Worm (Caenorhabditis elegans) whole organism, young adult: Measurements from ENCODE around the gene EGAP9.3.

Experiments
- B0019.2 ChIP-seq: fragments of 200-800 bp; sonication (Bioruptor generic); conservative IDR thresholded peaks from 2 replicates; pipeline ENCODE4 v1.3.6; 2022; ENCODE audit warnings: missing genetic modification reagents, missing genetic modification characterization, missing compliant biosample characterization
- B0035.1 ChIP-seq: sonication (generic microtip); optimal IDR thresholded peaks from 2 replicates; lab custom pipeline; 2016; ENCODE audit warnings: missing genetic modification characterization, mild to moderate bottlenecking, missing compliant biosample characterization, missing genotype, missing genetic modification reagents
- F22D6.2 ChIP-seq: sonication (generic microtip); optimal IDR thresholded peaks from 2 replicates; lab custom pipeline; 2016; ENCODE audit warnings: mild to moderate bottlenecking, missing genetic modification characterization, missing compliant biosample characterization
- F23B12.7 ChIP-seq: sonication (generic microtip); optimal IDR thresholded peaks from 2 replicates; lab custom pipeline; 2017; ENCODE audit warnings: missing genetic modification characterization, mild to moderate bottlenecking, missing compliant biosample characterization, antibody characterized with exemption, moderate library complexity; ENCODE audit not compliant: insufficient read depth
- F55B11.4 ChIP-seq: sonication (generic microtip); optimal IDR thresholded peaks from 2 replicates; lab custom pipeline; 2016; ENCODE audit warnings: missing compliant biosample characterization, missing genetic modification characterization, borderline replicate concordance; ENCODE audit not compliant: insufficient read depth
- K12H6.12 ChIP-seq: fragments of 200-800 bp; sonication (Bioruptor generic); optimal IDR thresholded peaks from 2 replicates; lab custom pipeline; 2018; ENCODE audit warnings: mild to moderate bottlenecking, missing genetic modification characterization, missing compliant biosample characterization
- Y53G8AR.9 ChIP-seq: fragments of 200-800 bp; sonication (Bioruptor generic); conservative IDR thresholded peaks from 2 replicates; pipeline ENCODE4 v1.3.6; 2022; ENCODE audit warnings: missing genetic modification reagents, missing genetic modification characterization, missing compliant biosample characterization
- akir-1 ChIP-seq: fragments of 200-800 bp; sonication (Bioruptor generic); optimal IDR thresholded peaks from 2 replicates; lab custom pipeline; 2018; ENCODE audit warnings: mild to moderate bottlenecking, missing genetic modification characterization, moderate library complexity, missing compliant biosample characterization
- bed-1 ChIP-seq: fragments of 200-800 bp; sonication (Bioruptor generic); IDR thresholded peaks from 2 replicates; pipeline ENCODE4 v1.3.6; 2022; ENCODE audit warnings: missing genetic modification reagents, missing genetic modification characterization, missing compliant biosample characterization
- ceh-40 ChIP-seq: fragments of 200-800 bp; sonication (Bioruptor generic); IDR thresholded peaks from 2 replicates; pipeline ENCODE4 v1.3.6; 2022; ENCODE audit warnings: missing genetic modification characterization, missing compliant biosample characterization
- ceh-79 ChIP-seq: sonication (generic microtip); optimal IDR thresholded peaks from 2 replicates; lab custom pipeline; 2017; ENCODE audit warnings: mild to moderate bottlenecking, missing genetic modification characterization, missing compliant biosample characterization
- chd-7 ChIP-seq: sonication (generic microtip); optimal IDR thresholded peaks from 2 replicates; lab custom pipeline; 2016; ENCODE audit warnings: mild to moderate bottlenecking, missing genetic modification characterization, moderate library complexity, missing compliant biosample characterization
- him-1 ChIP-seq: sonication (generic microtip); optimal IDR thresholded peaks from 2 replicates; lab custom pipeline; 2016; ENCODE audit warnings: missing genotype, missing genetic modification reagents, missing genetic modification characterization, missing compliant biosample characterization
- hmg-20 ChIP-seq: fragments of 200-800 bp; sonication (Bioruptor generic); IDR thresholded peaks from 2 replicates; pipeline ENCODE4 v1.3.6; 2022; ENCODE audit warnings: missing genetic modification reagents, missing genetic modification characterization, missing compliant biosample characterization
- lin-26 ChIP-seq: fragments of 200-800 bp; sonication (Bioruptor generic); IDR thresholded peaks from 2 replicates; pipeline ENCODE4 v1.3.6; 2022; ENCODE audit warnings: missing genetic modification reagents, missing genetic modification characterization, missing compliant biosample characterization
- lsl-1 ChIP-seq: fragments of 200-800 bp; sonication (Bioruptor generic); optimal IDR thresholded peaks from 2 replicates; lab custom pipeline; 2018; ENCODE audit warnings: mild to moderate bottlenecking, missing genetic modification characterization, moderate library complexity, missing compliant biosample characterization
- madf-6 ChIP-seq: fragments of 200-800 bp; sonication (Bioruptor generic); IDR thresholded peaks from 2 replicates; pipeline ENCODE4 v1.3.6; 2022; ENCODE audit warnings: missing genetic modification reagents, missing genetic modification characterization, missing compliant biosample characterization
- madf-8 ChIP-seq: fragments of 200-800 bp; sonication (Bioruptor generic); conservative IDR thresholded peaks from 2 replicates; pipeline ENCODE4 v1.3.6; 2022; ENCODE audit warnings: missing genetic modification reagents, missing genetic modification characterization, missing compliant biosample characterization
- mes-4 ChIP-seq: sonication (generic microtip); optimal IDR thresholded peaks from 2 replicates; lab custom pipeline; 2016; ENCODE audit warnings: missing genotype, missing genetic modification characterization, missing compliant biosample characterization
- nhr-27 ChIP-seq: fragments of 200-800 bp; sonication (Bioruptor generic); optimal IDR thresholded peaks from 2 replicates; lab custom pipeline; 2018; ENCODE audit warnings: mild to moderate bottlenecking, missing genetic modification characterization, moderate library complexity, missing compliant biosample characterization
- nhr-80 ChIP-seq: sonication (generic microtip); optimal IDR thresholded peaks from 2 replicates; lab custom pipeline; 2016; ENCODE audit warnings: missing genetic modification characterization, missing compliant biosample characterization
- pbrm-1 ChIP-seq: fragments of 200-800 bp; sonication (Bioruptor generic); IDR thresholded peaks from 2 replicates; pipeline ENCODE4 v1.3.6; 2022; ENCODE audit warnings: missing genetic modification reagents, missing genetic modification characterization, missing compliant biosample characterization
- pha-4 ChIP-seq: fragments of 150-350 bp; sonication (generic microtip); optimal IDR thresholded peaks from 2 replicates; lab custom pipeline; 2014; ENCODE audit warnings: missing biosample characterization, missing genetic modification reagents, missing genetic modification characterization
- rec-8 ChIP-seq, 2 experiments: sonication (generic microtip); optimal IDR thresholded peaks; 2 replicates each; lab custom pipeline; 2016; ENCODE audit warnings: mild to moderate bottlenecking in 2 of 2, missing genetic modification characterization in 2 of 2, missing genetic modification reagents in 2 of 2, missing genotype in 2 of 2, missing biosample characterization in 1 of 2, missing compliant biosample characterization in 1 of 2, moderate library complexity in 1 of 2
- rpc-1 ChIP-seq, 2 experiments: fragments of 150-350 bp in 1 of 2; sonication (generic microtip) in 1 of 2; optimal IDR thresholded peaks; 2 replicates each; lab custom pipeline; 2014 to 2018; ENCODE audit warnings: missing biosample characterization in 1 of 2, missing genetic modification characterization in 1 of 2, missing genetic modification reagents in 1 of 2, missing genotype in 1 of 2
- snpc-1.1 ChIP-seq: sonication (generic microtip); optimal IDR thresholded peaks from 2 replicates; lab custom pipeline; 2017; ENCODE audit warnings: missing genetic modification characterization, mild to moderate bottlenecking, missing compliant biosample characterization, antibody characterized with exemption, moderate library complexity, missing genotype, missing genetic modification reagents; ENCODE audit not compliant: insufficient read depth
- snpc-3.4 ChIP-seq: sonication (generic microtip); optimal IDR thresholded peaks from 2 replicates; lab custom pipeline; 2017; ENCODE audit warnings: missing genetic modification characterization, mild to moderate bottlenecking, missing compliant biosample characterization, antibody characterized with exemption, moderate library complexity, missing genotype, missing genetic modification reagents
- somi-1 ChIP-seq: fragments of 200-800 bp; sonication (Bioruptor generic); optimal IDR thresholded peaks from 2 replicates; lab custom pipeline; 2018; ENCODE audit warnings: mild to moderate bottlenecking, missing genetic modification characterization, missing compliant biosample characterization
- unc-130 ChIP-seq: sonication (generic microtip); optimal IDR thresholded peaks from 2 replicates; lab custom pipeline; 2016; ENCODE audit warnings: missing genetic modification reagents, missing genetic modification characterization, missing compliant biosample characterization
- unc-62 ChIP-seq: fragments of 150-350 bp; optimal IDR thresholded peaks from 2 replicates; lab custom pipeline; 2014; ENCODE audit warnings: missing biosample characterization, missing genetic modification reagents, missing genetic modification characterization
- ztf-25 ChIP-seq: fragments of 200-800 bp; sonication (Bioruptor generic); IDR thresholded peaks from 2 replicates; pipeline ENCODE4 v1.3.6; 2022; ENCODE audit warnings: missing genetic modification reagents, missing genetic modification characterization, missing compliant biosample characterization
- ztf-26 ChIP-seq: sonication (generic microtip); optimal IDR thresholded peaks from 2 replicates; lab custom pipeline; 2017; ENCODE audit warnings: missing genetic modification characterization, missing compliant biosample characterization

EGAP9.3 gene

ce11 chrV:6579992-6580391 lies at the start of gene EGAP9.3:
TSS of gene EGAP9.3 (minus strand) at chrV:6580122.
- TF ChIP-seq unc-130 (GFP tag; lab: Kevin White, UChicago) (no peak), nhr-80 (tag; lab: Kevin White, UChicago) (peak; percentile 59), snpc-1.1 (tag; lab: Kevin White, UChicago) (no peak), rpc-1 (optimal IDR thresholded peaks at IDR 0.05; lab: Kevin White, UChicago) (no peak), rpc-1 (tag; optimal IDR thresholded peaks at IDR 0.05; lab: Kevin White, UChicago) (no peak), ceh-79 (tag; lab: Kevin White, UChicago) (no peak), nhr-27 (tag; lab: Kevin White, UChicago) (no peak)

ce11 chrV:6626244-6626643 lies 46.3 kb upstream of the EGAP9.3 start, which contains the start of gene ppt-1:
TSS of gene ppt-1 (minus strand) at chrV:6626344.
- TF ChIP-seq F55B11.4 (tag; lab: Kevin White, UChicago) (no peak), Y53G8AR.9 (GFP tag; lab: Robert Waterston, UW) (no peak), lin-26 (no peak), lsl-1 (no peak), ztf-26 (no peak), madf-6 (GFP tag; lab: Robert Waterston, UW) (no peak), somi-1 (no peak), akir-1 (GFP tag; lab: Kevin White, UChicago) (no peak), B0035.1 (tag; lab: Kevin White, UChicago) (no peak), him-1 (tag; lab: Kevin White, UChicago) (no peak), rec-8 (tag; optimal IDR thresholded peaks at IDR 0.05; lab: Kevin White, UChicago) (no peak), unc-62 (no peak), bed-1 (GFP tag; lab: Robert Waterston, UW) (no peak)

- TF ChIP-seq B0019.2 (GFP tag; lab: Robert Waterston, UW) (no peak), nhr-80 (tag; lab: Kevin White, UChicago) (no peak), hmg-20 (GFP tag; lab: Robert Waterston, UW) (no peak), chd-7 (tag; lab: Kevin White, UChicago) (no peak), snpc-3.4 (no peak), madf-8 (no peak), mes-4 (tag; lab: Kevin White, UChicago) (no peak), F23B12.7 (tag; lab: Kevin White, UChicago) (no peak), ztf-25 (GFP tag; lab: Robert Waterston, UW) (no peak), K12H6.12 (no peak)
Measured at ce11 chrV:6621894-6622293, 42.0 kb upstream of the EGAP9.3 start, which contains the start of gene nhr-37. TSS of gene nhr-37 (plus strand) at chrV:6622194.

ce11 chrV:6620809-6621208 lies 40.9 kb upstream of the EGAP9.3 start:
- TF ChIP-seq F22D6.2 (tag; lab: Kevin White, UChicago): no peak
- TF ChIP-seq pbrm-1 (GFP tag; lab: Robert Waterston, UW): no peak
- no peak for TF ChIP-seq pha-4 (tag; lab: Kevin White, UChicago)
- no peak for TF ChIP-seq rpc-1 (optimal IDR thresholded peaks at IDR 0.05; lab: Kevin White, UChicago)
- no peak for TF ChIP-seq rpc-1 (tag; optimal IDR thresholded peaks at IDR 0.05; lab: Kevin White, UChicago)

ce11 chrV:6616294-6616693 lies 36.4 kb upstream of the EGAP9.3 start:
- TF ChIP-seq ceh-40 (GFP tag; lab: Robert Waterston, UW) (no peak), nhr-80 (tag; lab: Kevin White, UChicago) (peak; percentile 23)
